Worm (Caenorhabditis elegans) whole organism, young adult: ENCODE results near the gene F13B12.3.

ENCODE experiments used
- B0019.2 ChIP-seq: fragments of 200-800 bp; sonication (Bioruptor generic); conservative IDR thresholded peaks from 2 replicates; pipeline ENCODE4 v1.3.6; 2022; ENCODE audit warnings: missing genetic modification reagents, missing genetic modification characterization, missing compliant biosample characterization
- B0035.1 ChIP-seq: sonication (generic microtip); optimal IDR thresholded peaks from 2 replicates; lab custom pipeline; 2016; ENCODE audit warnings: missing genetic modification characterization, mild to moderate bottlenecking, missing compliant biosample characterization, missing genotype, missing genetic modification reagents
- C06A6.2 ChIP-seq: fragments of 200-800 bp; sonication (Bioruptor generic); conservative IDR thresholded peaks from 2 replicates; pipeline ENCODE4 v1.3.6; 2022; ENCODE audit warnings: missing genetic modification characterization, missing compliant biosample characterization
- C17E4.6 ChIP-seq: fragments of 200-800 bp; sonication (Bioruptor generic); IDR thresholded peaks from 2 replicates; pipeline ENCODE4 v1.3.6; 2022; ENCODE audit warnings: missing genetic modification reagents, missing genetic modification characterization, missing compliant biosample characterization
- F22D6.2 ChIP-seq: sonication (generic microtip); optimal IDR thresholded peaks from 2 replicates; lab custom pipeline; 2016; ENCODE audit warnings: mild to moderate bottlenecking, missing genetic modification characterization, missing compliant biosample characterization
- F57C9.4 ChIP-seq: sonication (generic microtip); optimal IDR thresholded peaks from 2 replicates; lab custom pipeline; 2017; ENCODE audit warnings: mild to moderate bottlenecking, missing genetic modification characterization, missing compliant biosample characterization
- K11D2.4 ChIP-seq: fragments of 200-800 bp; sonication (Bioruptor generic); IDR thresholded peaks from 2 replicates; pipeline ENCODE4 v1.3.6; 2022; ENCODE audit warnings: missing genetic modification reagents, missing genetic modification characterization, missing compliant biosample characterization
- T26A5.8 ChIP-seq: sonication (generic microtip); optimal IDR thresholded peaks from 2 replicates; lab custom pipeline; 2016; ENCODE audit warnings: missing genetic modification characterization, missing compliant biosample characterization
- ZK185.1 ChIP-seq: sonication (generic microtip); optimal IDR thresholded peaks from 2 replicates; lab custom pipeline; 2016; ENCODE audit warnings: mild to moderate bottlenecking, missing genetic modification characterization, missing compliant biosample characterization; ENCODE audit not compliant: poor library complexity, severe bottlenecking
- ama-1 ChIP-seq, 3 experiments: fragments of 150-350 bp in 1 of 3; sonication (generic microtip) in 2 of 3; optimal IDR thresholded peaks; 2 replicates each; lab custom pipeline; 2014 to 2018; ENCODE audit warnings: missing biosample characterization in 2 of 3, missing genetic modification characterization in 2 of 3, missing genetic modification reagents in 2 of 3
- aptf-2 ChIP-seq: fragments of 200-800 bp; sonication (Bioruptor generic); conservative IDR thresholded peaks from 2 replicates; pipeline ENCODE4 v1.3.6; 2022; ENCODE audit warnings: missing genetic modification reagents, missing genetic modification characterization, missing compliant biosample characterization
- athp-1 ChIP-seq: sonication (generic microtip); optimal IDR thresholded peaks from 2 replicates; lab custom pipeline; 2017; ENCODE audit warnings: mild to moderate bottlenecking, missing genetic modification characterization, missing compliant biosample characterization
- attf-5 ChIP-seq: fragments of 200-800 bp; sonication (Bioruptor generic); optimal IDR thresholded peaks from 2 replicates; lab custom pipeline; 2018; ENCODE audit warnings: mild to moderate bottlenecking, missing genetic modification characterization, missing compliant biosample characterization
- bed-1 ChIP-seq: fragments of 200-800 bp; sonication (Bioruptor generic); IDR thresholded peaks from 2 replicates; pipeline ENCODE4 v1.3.6; 2022; ENCODE audit warnings: missing genetic modification reagents, missing genetic modification characterization, missing compliant biosample characterization
- ccch-3 ChIP-seq: fragments of 200-800 bp; sonication (Bioruptor generic); optimal IDR thresholded peaks from 2 replicates; lab custom pipeline; 2018; ENCODE audit warnings: mild to moderate bottlenecking, missing genetic modification characterization, missing compliant biosample characterization
- ceh-40 ChIP-seq: fragments of 200-800 bp; sonication (Bioruptor generic); IDR thresholded peaks from 2 replicates; pipeline ENCODE4 v1.3.6; 2022; ENCODE audit warnings: missing genetic modification characterization, missing compliant biosample characterization
- ceh-58 ChIP-seq: fragments of 200-800 bp; sonication (Bioruptor generic); IDR thresholded peaks from 2 replicates; pipeline ENCODE4 v1.3.6; 2022; ENCODE audit warnings: missing genetic modification characterization, missing compliant biosample characterization
- dox-1 ChIP-seq: fragments of 200-800 bp; sonication (Bioruptor generic); IDR thresholded peaks from 2 replicates; pipeline ENCODE4 v1.3.6; 2022; ENCODE audit warnings: missing genetic modification reagents, missing genetic modification characterization, missing compliant biosample characterization
- dpl-1 ChIP-seq: fragments of 150-350 bp; optimal IDR thresholded peaks from 2 replicates; lab custom pipeline; 2014; ENCODE audit warnings: missing biosample characterization, missing genetic modification reagents, missing genetic modification characterization
- efl-1 ChIP-seq: fragments of 150-350 bp; optimal IDR thresholded peaks from 2 replicates; lab custom pipeline; 2014; ENCODE audit warnings: missing biosample characterization, missing genetic modification reagents, missing genetic modification characterization
- egl-44 ChIP-seq: fragments of 200-800 bp; sonication (Bioruptor generic); IDR thresholded peaks from 2 replicates; pipeline ENCODE4 v1.3.6; 2022; ENCODE audit warnings: missing genetic modification reagents, missing genetic modification characterization, missing compliant biosample characterization
- ets-4 ChIP-seq: fragments of 200-800 bp; sonication (Bioruptor generic); optimal IDR thresholded peaks from 2 replicates; lab custom pipeline; 2018; ENCODE audit warnings: mild to moderate bottlenecking, missing genetic modification characterization, missing compliant biosample characterization
- him-1 ChIP-seq: sonication (generic microtip); optimal IDR thresholded peaks from 2 replicates; lab custom pipeline; 2016; ENCODE audit warnings: missing genotype, missing genetic modification reagents, missing genetic modification characterization, missing compliant biosample characterization
- hmg-1.2 ChIP-seq: fragments of 200-800 bp; sonication (Bioruptor generic); IDR thresholded peaks from 2 replicates; pipeline ENCODE4 v1.3.6; 2022; ENCODE audit warnings: missing genetic modification reagents, missing genetic modification characterization, missing compliant biosample characterization
- hmg-20 ChIP-seq: fragments of 200-800 bp; sonication (Bioruptor generic); IDR thresholded peaks from 2 replicates; pipeline ENCODE4 v1.3.6; 2022; ENCODE audit warnings: missing genetic modification reagents, missing genetic modification characterization, missing compliant biosample characterization
- hsf-1 ChIP-seq: fragments of 200-800 bp; sonication (Bioruptor generic); IDR thresholded peaks from 2 replicates; pipeline ENCODE4 v1.3.6; 2022; ENCODE audit warnings: missing genetic modification reagents, missing genetic modification characterization, missing compliant biosample characterization
- lin-35 ChIP-seq, 3 experiments: fragments of 150-350 bp in 2 of 3; sonication (generic microtip) in 1 of 3; optimal IDR thresholded peaks; 2 replicates each; lab custom pipeline; 2014 to 2018; ENCODE audit warnings: missing biosample characterization in 3 of 3, missing genetic modification characterization in 3 of 3, missing genetic modification reagents in 3 of 3
- madf-3 ChIP-seq: fragments of 200-800 bp; sonication (Bioruptor generic); IDR thresholded peaks from 2 replicates; pipeline ENCODE4 v1.3.6; 2022; ENCODE audit warnings: missing genetic modification reagents, missing genetic modification characterization, missing compliant biosample characterization
- madf-6 ChIP-seq: fragments of 200-800 bp; sonication (Bioruptor generic); IDR thresholded peaks from 2 replicates; pipeline ENCODE4 v1.3.6; 2022; ENCODE audit warnings: missing genetic modification reagents, missing genetic modification characterization, missing compliant biosample characterization
- mcd-1 ChIP-seq: fragments of 200-800 bp; sonication (Bioruptor generic); IDR thresholded peaks from 2 replicates; pipeline ENCODE4 v1.3.6; 2022; ENCODE audit warnings: missing genetic modification reagents, missing genetic modification characterization, missing compliant biosample characterization
- nhr-179 ChIP-seq: sonication (generic microtip); optimal IDR thresholded peaks from 2 replicates; lab custom pipeline; 2016; ENCODE audit warnings: mild to moderate bottlenecking, missing genetic modification characterization, missing compliant biosample characterization
- nhr-27 ChIP-seq: fragments of 200-800 bp; sonication (Bioruptor generic); optimal IDR thresholded peaks from 2 replicates; lab custom pipeline; 2018; ENCODE audit warnings: mild to moderate bottlenecking, missing genetic modification characterization, moderate library complexity, missing compliant biosample characterization
- pbrm-1 ChIP-seq: fragments of 200-800 bp; sonication (Bioruptor generic); IDR thresholded peaks from 2 replicates; pipeline ENCODE4 v1.3.6; 2022; ENCODE audit warnings: missing genetic modification reagents, missing genetic modification characterization, missing compliant biosample characterization
- rec-8 ChIP-seq, 2 experiments: sonication (generic microtip); optimal IDR thresholded peaks; 2 replicates each; lab custom pipeline; 2016; ENCODE audit warnings: mild to moderate bottlenecking in 2 of 2, missing genetic modification characterization in 2 of 2, missing genetic modification reagents in 2 of 2, missing genotype in 2 of 2, missing biosample characterization in 1 of 2, missing compliant biosample characterization in 1 of 2, moderate library complexity in 1 of 2
- snpc-1.1 ChIP-seq: sonication (generic microtip); optimal IDR thresholded peaks from 2 replicates; lab custom pipeline; 2017; ENCODE audit warnings: missing genetic modification characterization, mild to moderate bottlenecking, missing compliant biosample characterization, antibody characterized with exemption, moderate library complexity, missing genotype, missing genetic modification reagents; ENCODE audit not compliant: insufficient read depth
- snpc-3.4 ChIP-seq: sonication (generic microtip); optimal IDR thresholded peaks from 2 replicates; lab custom pipeline; 2017; ENCODE audit warnings: missing genetic modification characterization, mild to moderate bottlenecking, missing compliant biosample characterization, antibody characterized with exemption, moderate library complexity, missing genotype, missing genetic modification reagents
- snpc-4 ChIP-seq, 5 experiments: fragments of 150-350 bp in 1 of 5; sonication (generic microtip) in 4 of 5; optimal IDR thresholded peaks; 2 replicates each; lab custom pipeline; 2014 to 2018; ENCODE audit warnings: missing genetic modification characterization in 5 of 5, missing biosample characterization in 3 of 5, antibody characterized with exemption in 2 of 5, mild to moderate bottlenecking in 2 of 5, missing compliant biosample characterization in 2 of 5, missing genotype in 2 of 5, moderate library complexity in 2 of 5, missing genetic modification reagents in 1 of 5
- unc-130 ChIP-seq: sonication (generic microtip); optimal IDR thresholded peaks from 2 replicates; lab custom pipeline; 2016; ENCODE audit warnings: missing genetic modification reagents, missing genetic modification characterization, missing compliant biosample characterization
- zfh-2 ChIP-seq: fragments of 200-800 bp; sonication (Bioruptor generic); conservative IDR thresholded peaks from 2 replicates; pipeline ENCODE4 v1.3.6; 2022; ENCODE audit warnings: missing genetic modification reagents, missing genetic modification characterization, missing compliant biosample characterization
- zim-3 ChIP-seq: sonication (generic microtip); optimal IDR thresholded peaks from 2 replicates; lab custom pipeline; 2017; ENCODE audit warnings: mild to moderate bottlenecking, missing genetic modification characterization, moderate library complexity, missing compliant biosample characterization
- ztf-18 ChIP-seq: sonication (generic microtip); optimal IDR thresholded peaks from 2 replicates; lab custom pipeline; 2016; ENCODE audit warnings: missing genotype, mild to moderate bottlenecking, missing genetic modification characterization, missing compliant biosample characterization
- ztf-3 ChIP-seq: fragments of 200-800 bp; sonication (Bioruptor generic); optimal IDR thresholded peaks from 2 replicates; lab custom pipeline; 2018; ENCODE audit warnings: mild to moderate bottlenecking, missing genetic modification characterization, missing compliant biosample characterization

Gene F13B12.3

DNA sequence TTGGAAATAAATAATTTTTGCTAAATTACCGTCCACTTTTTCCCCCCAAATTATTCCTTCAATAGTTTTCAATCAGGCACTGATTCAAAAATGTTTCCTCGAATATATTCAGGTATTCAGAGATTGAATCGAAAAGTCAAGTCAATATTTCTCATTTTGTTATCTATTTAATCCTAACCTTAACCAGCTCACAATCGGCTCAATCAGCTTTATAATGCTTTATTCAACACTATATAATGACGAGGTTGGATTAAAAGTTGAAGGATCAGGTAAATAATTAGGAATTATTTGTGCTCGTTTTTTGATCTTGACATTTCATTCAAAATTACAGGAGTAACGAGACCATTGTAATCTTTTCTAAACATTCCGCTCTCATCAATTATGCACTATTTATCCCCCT is 8.4 kb upstream of the F13B12.3 start:
- TF ChIP-seq hsf-1 (GFP tag; lab: Robert Waterston, UW) (no peak), rec-8 (tag; optimal IDR thresholded peaks at IDR 0.05; lab: Kevin White, UChicago) (no peak), K11D2.4 (GFP tag; lab: Robert Waterston, UW) (no peak), zfh-2 (GFP tag; lab: Robert Waterston, UW) (no peak), ceh-58 (no peak), dox-1 (GFP tag; lab: Robert Waterston, UW) (no peak)

ce11 chrIV:10436401-10436800 is 2.5 kb upstream of the F13B12.3 start, which contains the start of gene ins-1:
Gene ins-1 (plus strand): TSS chrIV:10436701.
- no peak for TF ChIP-seq efl-1 (GFP tag; lab: Kevin White, UChicago)
- no peak for TF ChIP-seq hmg-20
- TF ChIP-seq attf-5, result no peak
- TF ChIP-seq hsf-1 (GFP tag; lab: Robert Waterston, UW), result no peak
- no peak for TF ChIP-seq ama-1 (optimal IDR thresholded peaks at IDR 0.05; lab: Kevin White, UChicago)
- TF ChIP-seq ama-1 (GFP tag; optimal IDR thresholded peaks at IDR 0.05; lab: Kevin White, UChicago), result no peak
- TF ChIP-seq dpl-1, result no peak
- TF ChIP-seq nhr-179 (tag; lab: Kevin White, UChicago), result no peak
- no peak for TF ChIP-seq ccch-3 (GFP tag; lab: Kevin White, UChicago)
- no peak for TF ChIP-seq T26A5.8 (tag; lab: Kevin White, UChicago)
- no peak for TF ChIP-seq zim-3 (tag; lab: Kevin White, UChicago)
- TF ChIP-seq athp-1, result no peak
- TF ChIP-seq C17E4.6, result no peak
- no peak for TF ChIP-seq F22D6.2 (tag; lab: Kevin White, UChicago)
- TF ChIP-seq snpc-1.1, result no peak
- no peak for TF ChIP-seq nhr-27 (tag; lab: Kevin White, UChicago)
- TF ChIP-seq ceh-40 (GFP tag; lab: Robert Waterston, UW), result no peak
- TF ChIP-seq hmg-1.2 (GFP tag; lab: Robert Waterston, UW), result no peak

ce11 chrIV:10437114-10437513 is 1.8 kb upstream of the F13B12.3 start:
- TF ChIP-seq dpl-1 (no peak), bed-1 (GFP tag; lab: Robert Waterston, UW) (no peak), C06A6.2 (GFP tag; lab: Robert Waterston, UW) (no peak), pbrm-1 (GFP tag; lab: Robert Waterston, UW) (no peak), K11D2.4 (GFP tag; lab: Robert Waterston, UW) (no peak), snpc-4 (GFP tag; optimal IDR thresholded peaks at IDR 0.05; lab: Kevin White, UChicago) (no peak), snpc-4 (tag; optimal IDR thresholded peaks at IDR 0.05; lab: Kevin White, UChicago) (no peak), mcd-1 (GFP tag; lab: Robert Waterston, UW) (no peak), egl-44 (GFP tag; lab: Robert Waterston, UW) (no peak)

- TF ChIP-seq ztf-18 (no peak), snpc-3.4 (tag; lab: Kevin White, UChicago) (no peak), K11D2.4 (GFP tag; lab: Robert Waterston, UW) (no peak), B0035.1 (tag; lab: Kevin White, UChicago) (no peak), aptf-2 (GFP tag; lab: Robert Waterston, UW) (no peak), him-1 (no peak), ztf-3 (GFP tag; lab: Kevin White, UChicago) (no peak), unc-130 (GFP tag; lab: Kevin White, UChicago) (no peak), madf-3 (GFP tag; lab: Robert Waterston, UW) (no peak), ets-4 (GFP tag; lab: Kevin White, UChicago) (no peak), F57C9.4 (no peak), ZK185.1 (no peak), lin-35 (GFP tag; optimal IDR thresholded peaks at IDR 0.05; lab: Kevin White, UChicago) (no peak), zim-3 (tag; lab: Kevin White, UChicago) (no peak), madf-6 (no peak), T26A5.8 (tag; lab: Kevin White, UChicago) (no peak), B0019.2 (GFP tag; lab: Robert Waterston, UW) (no peak)
Measured at ce11 chrIV:10442904-10443303, 4.0 kb downstream of the F13B12.3 start.
